Fruit fly (Drosophila melanogaster): ENCODE data around the gene milt.
A peak's percentile ranks its signal among the peaks of the same experiment; 100 is the strongest.

The milt gene

dm6 chr2L:7049009-7049647, 11.5 kb downstream of the milt start (continued):
- no peak for TF ChIP-seq CG30020 (tag; optimal IDR thresholded peaks at IDR 0.05)
- TF ChIP-seq E2f1 (GFP tag; IDR thresholded peaks at IDR 0.05): no peak
- no peak for TF ChIP-seq wor (GFP tag; IDR thresholded peaks at IDR 0.05)
- no peak for TF ChIP-seq CG15696 (tag; optimal IDR thresholded peaks at IDR 0.05)
- peak; percentile 44 for TF ChIP-seq caup (GFP tag; optimal IDR thresholded peaks at IDR 0.05; ENCODE audit: severe bottlenecking)
- TF ChIP-seq Fer2 (tag; optimal IDR thresholded peaks at IDR 0.05): no peak
- no peak for TF ChIP-seq Sox100B (GFP tag; optimal IDR thresholded peaks at IDR 0.05)
- no peak for TF ChIP-seq fd64A (GFP tag; optimal IDR thresholded peaks at IDR 0.05)
- peak; percentile 60 for TF ChIP-seq hbn (GFP tag; IDR thresholded peaks at IDR 0.05; ENCODE audit: partially characterized antibody)
- peak; percentile 30 for TF ChIP-seq Meics (GFP tag; optimal IDR thresholded peaks at IDR 0.05)
- TF ChIP-seq Spps (tag; optimal IDR thresholded peaks at IDR 0.05): no peak
- no peak for TF ChIP-seq CG8089 (GFP tag; optimal IDR thresholded peaks at IDR 0.05)
- TF ChIP-seq dimm (GFP tag; IDR thresholded peaks at IDR 0.05): no peak
- TF ChIP-seq Jarid2 (GFP tag; optimal IDR thresholded peaks at IDR 0.05): peak; percentile 50
- TF ChIP-seq cad (GFP tag; optimal IDR thresholded peaks at IDR 0.05): no peak
- no peak for TF ChIP-seq CG2875 (GFP tag; optimal IDR thresholded peaks at IDR 0.05)
- TF ChIP-seq CG1603 (tag; optimal IDR thresholded peaks at IDR 0.05): peak; percentile 8
- TF ChIP-seq CG31388 (GFP tag; optimal IDR thresholded peaks at IDR 0.05): no peak
- TF ChIP-seq unpg (GFP tag; optimal IDR thresholded peaks at IDR 0.05): no peak
- peak; percentile 30 for TF ChIP-seq Elba2 (GFP tag; optimal IDR thresholded peaks at IDR 0.05)
- TF ChIP-seq lab (GFP tag; optimal IDR thresholded peaks at IDR 0.05): peak; percentile 38
- no peak for TF ChIP-seq zf30C (GFP tag; optimal IDR thresholded peaks at IDR 0.05)
- peak; percentile 84 for TF ChIP-seq CG13287 (GFP tag; IDR thresholded peaks at IDR 0.05; ENCODE audit: partially characterized antibody)
- TF ChIP-seq MESR4 (GFP tag; optimal IDR thresholded peaks at IDR 0.05): peak; percentile 51
- TF ChIP-seq D (optimal IDR thresholded peaks at IDR 0.05): no peak
- TF ChIP-seq D (GFP tag; optimal IDR thresholded peaks at IDR 0.05): no peak
- 0 out of 3 replicates have a peak, but pooled peaks have one; percentile 53 for TF ChIP-seq CG11456 (GFP tag; IDR thresholded peaks at IDR 0.05)
- TF ChIP-seq CG6854 (GFP tag; optimal IDR thresholded peaks at IDR 0.05): peak; percentile 49
- no peak for TF ChIP-seq CG6254 (GFP tag; optimal IDR thresholded peaks at IDR 0.05)
- no peak for TF ChIP-seq danr (GFP tag; IDR thresholded peaks at IDR 0.05)
- TF ChIP-seq oc (tag; optimal IDR thresholded peaks at IDR 0.05): no peak
- TF ChIP-seq Aef1 (GFP tag; IDR thresholded peaks at IDR 0.05): no peak
- no peak for TF ChIP-seq Lim3 (GFP tag; IDR thresholded peaks at IDR 0.05)
- TF ChIP-seq trh (GFP tag; optimal IDR thresholded peaks at IDR 0.05): no peak
- TF ChIP-seq CG12236 (GFP tag; optimal IDR thresholded peaks at IDR 0.05): no peak
- no peak for TF ChIP-seq da (GFP tag; optimal IDR thresholded peaks at IDR 0.05)
- TF ChIP-seq CG17359 (tag; optimal IDR thresholded peaks at IDR 0.05): peak; percentile 7
- no peak for TF ChIP-seq CG2129 (GFP tag; IDR thresholded peaks at IDR 0.05; ENCODE audit: partially characterized antibody)
- peak; percentile 43 for TF ChIP-seq CG17829 (tag; optimal IDR thresholded peaks at IDR 0.05)
- no peak for TF ChIP-seq fd102C (GFP tag; optimal IDR thresholded peaks at IDR 0.05)
- TF ChIP-seq CG7745 (tag; optimal IDR thresholded peaks at IDR 0.05): no peak
- peak; percentile 100 for TF ChIP-seq CG6791 (GFP tag; IDR thresholded peaks at IDR 0.05; ENCODE audit: partially characterized antibody)
- TF ChIP-seq slp2 (GFP tag; optimal IDR thresholded peaks at IDR 0.05): no peak
- TF ChIP-seq tx (GFP tag; optimal IDR thresholded peaks at IDR 0.05): peak; percentile 4
- TF ChIP-seq NC2α (GFP tag; optimal IDR thresholded peaks at IDR 0.05): no peak
- TF ChIP-seq ftz-f1 (GFP tag; optimal IDR thresholded peaks at IDR 0.05): no peak
- TF ChIP-seq so (GFP tag; IDR thresholded peaks at IDR 0.05): 0 out of 3 replicates have a peak, but pooled peaks have one; percentile 18
- TF ChIP-seq Stat92E (GFP tag; optimal IDR thresholded peaks at IDR 0.05): no peak
- TF ChIP-seq lilli (GFP tag; optimal IDR thresholded peaks at IDR 0.05): no peak
